Worm (Caenorhabditis elegans) whole organism, L2 larva: ENCODE measurements around the gene Y43C5B.3.

Source experiments
- ama-1 ChIP-seq: fragments of 150-350 bp; optimal IDR thresholded peaks from 2 replicates; lab custom pipeline; 2018; ENCODE audit warnings: inconsistent platforms
- mdl-1 ChIP-seq, 2 experiments: fragments of 150-350 bp in 1 of 2; sonication (generic microtip) in 1 of 2; optimal IDR thresholded peaks; 2 replicates each; lab custom pipeline; 2017; ENCODE audit warnings: missing biosample characterization in 2 of 2, missing genetic modification characterization in 2 of 2

DNA sequence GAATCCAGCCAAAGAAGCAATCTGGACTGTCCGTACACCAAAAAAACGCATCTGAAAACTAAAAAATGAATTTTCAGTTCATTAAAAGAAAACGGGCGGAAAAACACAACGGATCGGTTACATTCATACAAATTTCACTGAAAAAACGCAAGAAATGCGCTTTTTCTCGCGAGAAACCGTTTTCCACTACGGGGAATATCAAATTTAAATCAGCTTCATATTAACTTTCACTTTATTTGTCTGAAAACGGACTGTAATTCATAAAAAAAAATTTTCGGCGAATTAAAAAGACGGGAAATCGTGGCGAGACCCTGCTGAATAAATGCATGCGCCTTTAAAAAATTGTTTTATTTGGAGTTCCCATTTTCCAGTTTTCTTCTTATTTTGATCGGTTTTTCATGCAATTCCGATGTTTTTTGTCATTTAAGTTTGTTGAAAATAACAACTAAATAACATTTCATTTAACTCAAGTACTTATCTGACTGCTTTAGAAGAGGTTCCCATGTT is 17.4 kb downstream of the Y43C5B.3 start, which contains the start of gene pges-2:
- no peak for TF ChIP-seq mdl-1 (tag; optimal IDR thresholded peaks at IDR 0.05; lab: Kevin White, UChicago)
- TF ChIP-seq ama-1 = no peak
